Worm (Caenorhabditis elegans): ENCODE measurements around the gene R11.3.
A peak's percentile ranks its signal among the peaks of the same experiment; 100 is the strongest.

R11.3 gene

DNA sequence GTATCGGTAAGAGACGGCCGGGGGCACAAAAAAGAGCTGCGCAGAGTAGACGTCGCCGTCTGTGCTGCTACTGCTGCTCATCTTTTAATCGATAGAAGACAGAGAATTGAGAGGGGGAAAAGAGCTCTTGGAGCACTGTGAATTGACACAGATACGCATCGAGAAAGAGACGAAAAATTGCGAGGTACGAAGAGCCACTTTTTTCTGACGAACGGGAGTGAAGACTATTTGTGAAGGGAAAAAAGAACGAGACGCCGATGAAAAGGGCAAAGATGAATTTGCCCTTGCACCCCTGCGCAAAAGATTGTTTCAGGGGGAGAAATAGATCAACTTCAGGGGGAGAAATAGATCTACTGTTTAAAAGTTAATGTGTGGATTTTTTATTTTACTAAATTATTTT lies 3.2 kb upstream of the R11.3 start (continued):
- TF ChIP-seq K11D2.4 (GFP tag; IDR thresholded peaks at IDR 0.05) (peak; percentile 74), rcor-1 (GFP tag; IDR thresholded peaks at IDR 0.05) (peak; percentile 21; the same call in 1 of the 2 replicates), ZK185.1 (tag; optimal IDR thresholded peaks at IDR 0.05; ENCODE audit: poor library complexity, severe bottlenecking) (peak; percentile 34), sdz-38 (tag; optimal IDR thresholded peaks at IDR 0.05) (no peak), lin-54 (GFP tag; optimal IDR thresholded peaks at IDR 0.05) (no peak), athp-1 (tag; optimal IDR thresholded peaks at IDR 0.05) (no peak), madf-6 (GFP tag; IDR thresholded peaks at IDR 0.05) (no peak), ama-1 (optimal IDR thresholded peaks at IDR 0.05) (no peak), ama-1 (GFP tag; optimal IDR thresholded peaks at IDR 0.05) (no peak), nhr-179 (tag; optimal IDR thresholded peaks at IDR 0.05) (no peak), madf-10 (tag; optimal IDR thresholded peaks at IDR 0.05) (no peak), mxl-1 (tag; optimal IDR thresholded peaks at IDR 0.05) (no peak), ceh-27 (GFP tag; optimal IDR thresholded peaks at IDR 0.05) (peak; percentile 29), lin-35 (GFP tag; optimal IDR thresholded peaks at IDR 0.05) (peak in 1 of 3 experiments; percentile 49), cebp-2 (GFP tag; IDR thresholded peaks at IDR 0.05) (no peak), snpc-4 (GFP tag; optimal IDR thresholded peaks at IDR 0.05) (no peak), snpc-4 (tag; optimal IDR thresholded peaks at IDR 0.05) (peak in 2 of 4 experiments; percentile 11 to 36), cebp-1 (GFP tag; IDR thresholded peaks at IDR 0.05) (no peak), cebp-1 (tag; optimal IDR thresholded peaks at IDR 0.05) (no peak), tbp1 (GFP tag; optimal IDR thresholded peaks at IDR 0.05) (peak; percentile 16), hrde-1 (tag; optimal IDR thresholded peaks at IDR 0.05; ENCODE audit: borderline replicate concordance) (no peak), zfh-2 (GFP tag; conservative IDR thresholded peaks at IDR 0.05) (peak; percentile 50; the same call in 1 of the 2 replicates), ceh-58 (GFP tag; IDR thresholded peaks at IDR 0.05) (no peak), B0261.1 (tag; optimal IDR thresholded peaks at IDR 0.05) (peak; percentile 24), Y79H2A.3 (GFP tag; conservative IDR thresholded peaks at IDR 0.05) (no peak), F57A8.1 (GFP tag; optimal IDR thresholded peaks at IDR 0.05) (no peak)

ce11 chrX:16192574-16192973 lies 6.5 kb downstream of the R11.3 start:
- TF ChIP-seq nfya-2 (GFP tag; IDR thresholded peaks at IDR 0.05) (no peak), die-1 (tag; optimal IDR thresholded peaks at IDR 0.05) (no peak), ZK185.1 (tag; optimal IDR thresholded peaks at IDR 0.05; ENCODE audit: poor library complexity, severe bottlenecking) (peak; percentile 20), F55B11.4 (tag; optimal IDR thresholded peaks at IDR 0.05; ENCODE audit: borderline replicate concordance, insufficient read depth) (no peak), tbx-9 (tag; optimal IDR thresholded peaks at IDR 0.05; ENCODE audit: borderline replicate concordance) (no peak), let-607 (tag; optimal IDR thresholded peaks at IDR 0.05) (peak; percentile 18 to 59), mel-28 (tag; optimal IDR thresholded peaks at IDR 0.05; ENCODE audit: borderline replicate concordance) (no peak), atf-7 (tag; optimal IDR thresholded peaks at IDR 0.05) (peak; percentile 91), ets-4 (GFP tag; optimal IDR thresholded peaks at IDR 0.05) (peak; percentile 71), F22D6.2 (tag; optimal IDR thresholded peaks at IDR 0.05) (no peak), hrde-1 (tag; optimal IDR thresholded peaks at IDR 0.05; ENCODE audit: borderline replicate concordance) (no peak), B0336.3 (GFP tag; IDR thresholded peaks at IDR 0.05) (peak; percentile 35; the same call in 1 of the 2 replicates), madf-10 (tag; optimal IDR thresholded peaks at IDR 0.05) (peak; percentile 60), ztf-26 (tag; optimal IDR thresholded peaks at IDR 0.05) (no peak), ztf-22 (GFP tag; optimal IDR thresholded peaks at IDR 0.05) (peak; percentile 82), lsl-1 (GFP tag; optimal IDR thresholded peaks at IDR 0.05) (no peak), lin-40 (tag; optimal IDR thresholded peaks at IDR 0.05) (peak; percentile 60), nhr-90 (tag; optimal IDR thresholded peaks at IDR 0.05) (peak; percentile 57), chd-7 (tag; optimal IDR thresholded peaks at IDR 0.05) (peak; percentile 9), pha-4 (tag; optimal IDR thresholded peaks at IDR 0.05) (peak; percentile 25), cebp-2 (GFP tag; IDR thresholded peaks at IDR 0.05) (no peak), nhr-80 (tag; optimal IDR thresholded peaks at IDR 0.05) (peak; percentile 98), snpc-4 (GFP tag; optimal IDR thresholded peaks at IDR 0.05) (no peak), snpc-4 (tag; optimal IDR thresholded peaks at IDR 0.05) (peak in 2 of 4 experiments; percentile 21 to 42), ceh-58 (GFP tag; IDR thresholded peaks at IDR 0.05) (no peak)

Data from whole organism, young adult.